Worm (Caenorhabditis elegans): ENCODE results near the gene F54B11.11.
A peak's percentile ranks its signal among the peaks of the same experiment; 100 is the strongest.

F54B11.11 gene

ce11 chrX:13543350-13543749 lies 35.2 kb upstream of the F54B11.11 start:
- TF ChIP-seq ama-1 (optimal IDR thresholded peaks at IDR 0.05) (peak; percentile 51), tbx-2 (tag; optimal IDR thresholded peaks at IDR 0.05) (no peak)

DNA sequence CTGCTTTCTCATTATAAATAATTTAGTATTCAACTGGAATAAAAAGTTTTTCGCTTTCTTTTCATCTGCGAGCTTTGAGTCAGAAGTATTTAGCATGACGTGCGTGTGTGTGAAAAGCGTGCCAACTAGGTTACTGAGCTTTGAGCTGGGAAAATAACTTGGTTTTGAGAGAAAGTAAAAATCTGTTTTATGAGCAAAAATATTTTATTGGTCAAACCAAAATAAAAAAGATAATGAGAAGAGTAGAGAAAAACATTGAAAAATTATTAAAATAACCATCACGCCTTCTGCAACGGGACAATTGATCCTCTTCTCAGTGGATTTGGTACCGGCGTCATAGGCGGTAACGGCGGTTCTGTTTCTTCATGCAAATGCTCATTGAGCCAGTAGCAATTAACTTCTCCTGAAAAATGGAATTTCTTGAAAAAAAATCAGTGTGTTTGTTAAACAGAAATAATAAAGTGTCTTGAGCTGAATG lies 34.0 kb upstream of the F54B11.11 start:
- TF ChIP-seq egl-27 (tag; optimal IDR thresholded peaks at IDR 0.05) (no peak), lsy-12 (tag; optimal IDR thresholded peaks at IDR 0.05) (no peak), nhr-43 (tag; optimal IDR thresholded peaks at IDR 0.05; ENCODE audit: poor library complexity, severe bottlenecking) (peak; percentile 15), lin-39 (tag; optimal IDR thresholded peaks at IDR 0.05) (no peak), daf-12 (tag; optimal IDR thresholded peaks at IDR 0.05) (no peak), ama-1 (optimal IDR thresholded peaks at IDR 0.05) (peak; percentile 96), fkh-2 (tag; optimal IDR thresholded peaks at IDR 0.05) (no peak), unc-62 (GFP tag; optimal IDR thresholded peaks at IDR 0.05) (no peak)

ce11 chrX:13550890-13551289 lies 27.7 kb upstream of the F54B11.11 start, which contains the start of gene odr-1:
Gene odr-1, minus strand, starts transcription at chrX:13550990.
- TF ChIP-seq fos-1 (tag; optimal IDR thresholded peaks at IDR 0.05) = no peak
- TF ChIP-seq aly-2 (tag; optimal IDR thresholded peaks at IDR 0.05) = no peak
- no peak for TF ChIP-seq zag-1 (tag; optimal IDR thresholded peaks at IDR 0.05)
- no peak for TF ChIP-seq nhr-76 (tag; optimal IDR thresholded peaks at IDR 0.05)
- TF ChIP-seq nhr-67 (tag; optimal IDR thresholded peaks at IDR 0.05) = no peak
- TF ChIP-seq pqm-1 (tag; optimal IDR thresholded peaks at IDR 0.05) = no peak
- no peak for TF ChIP-seq jun-1 (tag; optimal IDR thresholded peaks at IDR 0.05)
- TF ChIP-seq ceh-82 (tag; optimal IDR thresholded peaks at IDR 0.05) = no peak
- no peak for TF ChIP-seq nfya-1 (tag; optimal IDR thresholded peaks at IDR 0.05; ENCODE audit: insufficient read depth)
- TF ChIP-seq nhr-25 (tag; optimal IDR thresholded peaks at IDR 0.05) = no peak
- no peak for TF ChIP-seq R02D3.7 (tag; optimal IDR thresholded peaks at IDR 0.05)
- TF ChIP-seq unc-62 (GFP tag; optimal IDR thresholded peaks at IDR 0.05) = no peak
- TF ChIP-seq hmg-11 (tag; optimal IDR thresholded peaks at IDR 0.05) = no peak
- no peak for TF ChIP-seq egl-27 (tag; optimal IDR thresholded peaks at IDR 0.05)

DNA sequence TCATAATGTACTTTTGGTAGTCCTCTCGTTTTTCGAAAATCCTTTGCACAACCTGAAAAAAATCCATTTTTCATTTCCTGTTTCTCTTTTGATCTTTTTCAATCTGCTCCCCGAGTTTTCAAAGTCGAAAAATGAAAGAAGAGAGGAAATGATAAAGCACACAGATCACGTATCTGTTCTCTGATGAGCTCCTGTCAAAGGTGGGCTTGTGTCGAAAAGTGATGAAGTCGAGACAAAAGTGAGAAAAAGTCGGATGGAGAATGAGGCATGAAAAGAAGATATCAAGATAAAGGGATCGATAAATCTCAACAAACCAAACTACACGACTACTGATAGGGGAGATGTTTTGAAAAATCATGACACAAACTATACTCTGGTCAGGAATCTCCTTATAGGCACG lies 23.5 kb upstream of the F54B11.11 start:
- peak; percentile 14 for TF ChIP-seq lin-39 (tag; optimal IDR thresholded peaks at IDR 0.05)
- peak; percentile 8 for TF ChIP-seq nfya-1 (tag; optimal IDR thresholded peaks at IDR 0.05; ENCODE audit: insufficient read depth)
- no peak for TF ChIP-seq egl-5 (tag; optimal IDR thresholded peaks at IDR 0.05)
- peak; percentile 41 for TF ChIP-seq nhr-11 (tag; optimal IDR thresholded peaks at IDR 0.05)

DNA sequence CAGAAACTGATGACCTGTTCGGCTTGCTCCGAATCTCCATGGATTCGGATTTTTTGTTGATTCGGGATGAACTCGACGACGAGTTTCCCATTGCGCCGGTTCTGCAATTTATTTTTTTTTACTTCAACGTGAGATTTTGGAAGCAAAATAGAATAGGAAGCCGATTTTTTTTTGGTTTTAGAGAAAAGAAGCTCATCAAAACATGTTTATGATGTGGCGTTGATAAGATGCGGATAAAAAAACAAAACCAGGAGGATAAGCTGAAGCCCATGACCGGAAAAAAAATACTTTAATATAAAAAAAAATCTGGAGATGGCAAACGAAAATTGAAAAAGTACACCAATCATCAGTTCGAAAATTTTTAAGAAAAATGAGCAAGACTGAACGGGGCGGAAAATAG lies 22.5 kb upstream of the F54B11.11 start, which contains the start of gene glb-20:
Gene glb-20 (minus strand): TSS at position 101 of the 400 bp plus-strand sequence.
- TF ChIP-seq lin-15B (tag; optimal IDR thresholded peaks at IDR 0.05) (no peak), R02D3.7 (tag; optimal IDR thresholded peaks at IDR 0.05) (no peak), nfya-1 (tag; optimal IDR thresholded peaks at IDR 0.05; ENCODE audit: insufficient read depth) (no peak), nhr-28 (tag; optimal IDR thresholded peaks at IDR 0.05) (no peak), zag-1 (tag; optimal IDR thresholded peaks at IDR 0.05) (no peak), ceh-9 (tag; optimal IDR thresholded peaks at IDR 0.05) (no peak), nhr-77 (tag; optimal IDR thresholded peaks at IDR 0.05) (no peak), elt-2 (tag; optimal IDR thresholded peaks at IDR 0.05) (no peak), ceh-28 (tag; optimal IDR thresholded peaks at IDR 0.05) (no peak), skn-1 (tag; optimal IDR thresholded peaks at IDR 0.05) (no peak), nhr-11 (tag; optimal IDR thresholded peaks at IDR 0.05) (no peak), fkh-10 (GFP tag; optimal IDR thresholded peaks at IDR 0.05) (no peak), nhr-237 (tag; optimal IDR thresholded peaks at IDR 0.05) (no peak), ceh-82 (tag; optimal IDR thresholded peaks at IDR 0.05) (no peak)

ce11 chrX:13558667-13559066 lies 19.9 kb upstream of the F54B11.11 start:
- TF ChIP-seq lin-15B (tag; optimal IDR thresholded peaks at IDR 0.05) (no peak), lin-39 (tag; optimal IDR thresholded peaks at IDR 0.05) (peak; percentile 2)

All from whole organism, L3 larva.